Fruit fly (Drosophila melanogaster) whole organism, embryonic: ENCODE data around the gene CG4611.

Experiments
- CG17385 ChIP-seq: fragments of 200-800 bp; sonication (Bioruptor generic); optimal IDR thresholded peaks from 3 replicates; lab custom pipeline; 2018; ENCODE audit warnings: missing biosample characterization, mild to moderate bottlenecking, missing genetic modification characterization
- CG18476 ChIP-seq: fragments of 200-800 bp; sonication (Bioruptor generic); optimal IDR thresholded peaks from 2 replicates; lab custom pipeline; 2016; ENCODE audit warnings: missing biosample characterization, mild to moderate bottlenecking, missing genetic modification characterization
- CG31441 ChIP-seq: fragments of 200-800 bp; sonication (Bioruptor generic); IDR thresholded peaks from 2 replicates; pipeline ENCODE4 v1.3.6; 2022; ENCODE audit warnings: missing biosample characterization, missing genetic modification characterization
- E2f2 ChIP-seq: fragments of 200-800 bp; sonication (Bioruptor generic); IDR thresholded peaks from 2 replicates; pipeline ENCODE4 v1.3.6; 2022; ENCODE audit warnings: missing biosample characterization, missing genetic modification characterization
- ash1 ChIP-seq: fragments of 200-800 bp; sonication (Bioruptor generic); optimal IDR thresholded peaks from 2 replicates; lab custom pipeline; 2018; ENCODE audit warnings: missing biosample characterization, mild to moderate bottlenecking, missing genetic modification characterization

dm6 chr3L:5184860-5185639 lies 48.9 kb downstream of the CG4611 start:
- peak; percentile 19; the same call in 1 of the 2 replicates for TF ChIP-seq E2f2 (GFP tag; lab: Robert Waterston, UW)
- TF ChIP-seq CG17385 (GFP tag; lab: Kevin White, UChicago), result peak; percentile 86
- no peak for TF ChIP-seq CG18476 (GFP tag; lab: Kevin White, UChicago)
- TF ChIP-seq CG31441, result peak; percentile 58; the same call in 1 of the 2 replicates
- TF ChIP-seq ash1 (GFP tag; lab: Kevin White, UChicago), result no peak
